Fruit fly (Drosophila melanogaster) Kc167 (cell line): ENCODE measurements around the gene ImpE2.

ENCODE experiments used
- Myc ChIP-seq: fragments of >200 bp; optimal IDR thresholded peaks from 2 replicates; lab custom pipeline; 2017; ENCODE audit warnings: missing external identifiers
- h ChIP-seq: fragments of >200 bp; optimal IDR thresholded peaks from 3 replicates; lab custom pipeline; 2018; ENCODE audit warnings: missing external identifiers
- insv ChIP-seq: fragments of >200 bp; optimal IDR thresholded peaks from 3 replicates; lab custom pipeline; 2018; ENCODE audit warnings: missing external identifiers
- psq ChIP-seq: fragments of >200 bp; optimal IDR thresholded peaks from 2 replicates; lab custom pipeline; 2017; ENCODE audit warnings: missing external identifiers
- ttk ChIP-seq: sonication (Bioruptor generic); optimal IDR thresholded peaks from 2 replicates; lab custom pipeline; 2017; ENCODE audit warnings: missing external identifiers

dm6 chr3L:3479551-3479950 is 32.9 kb downstream of the ImpE2 start:
- TF ChIP-seq psq (lab: Kevin White, UChicago) (no peak), insv (lab: Kevin White, UChicago) (no peak), ttk (lab: Kevin White, UChicago) (no peak), h (lab: Kevin White, UChicago) (no peak), Myc (no peak)
